Worm (Caenorhabditis elegans): ENCODE measurements around the gene srd-20.

srd-20 gene

ce11 chrV:6055289-6055688 lies at the start of gene srd-20:
TSS of gene srd-20 (plus strand) at chrV:6055589.
- TF ChIP-seq ceh-19 (GFP tag; optimal IDR thresholded peaks at IDR 0.05) (no peak), tbx-2 (tag; optimal IDR thresholded peaks at IDR 0.05) (no peak), hlh-15 (tag; optimal IDR thresholded peaks at IDR 0.05) (no peak), madf-2 (tag; optimal IDR thresholded peaks at IDR 0.05) (no peak), T23F11.4 (GFP tag; optimal IDR thresholded peaks at IDR 0.05) (no peak), unc-42 (tag; optimal IDR thresholded peaks at IDR 0.05) (no peak), sdc-2 (tag; optimal IDR thresholded peaks at IDR 0.05) (no peak), ahr-1 (tag; optimal IDR thresholded peaks at IDR 0.05) (no peak), tbx-7 (tag; optimal IDR thresholded peaks at IDR 0.05) (no peak), ceh-24 (tag; optimal IDR thresholded peaks at IDR 0.05) (no peak), ceh-2 (tag; optimal IDR thresholded peaks at IDR 0.05) (no peak), unc-3 (GFP tag; conservative IDR thresholded peaks at IDR 0.05) (no peak), unc-3 (tag; optimal IDR thresholded peaks at IDR 0.05) (no peak), ref-2 (tag; optimal IDR thresholded peaks at IDR 0.05) (no peak), lim-6 (tag; optimal IDR thresholded peaks at IDR 0.05) (no peak), C38D4.7 (GFP tag; optimal IDR thresholded peaks at IDR 0.05) (no peak), ceh-9 (tag; optimal IDR thresholded peaks at IDR 0.05) (no peak), K09A11.1 (tag; optimal IDR thresholded peaks at IDR 0.05; ENCODE audit: insufficient read depth) (no peak)

- no peak for TF ChIP-seq lim-6 (tag; optimal IDR thresholded peaks at IDR 0.05)
- TF ChIP-seq ceh-18 (tag; optimal IDR thresholded peaks at IDR 0.05): no peak
- no peak for TF ChIP-seq ets-4 (tag; optimal IDR thresholded peaks at IDR 0.05)
- TF ChIP-seq dmd-4 (tag; optimal IDR thresholded peaks at IDR 0.05; ENCODE audit: borderline replicate concordance): no peak
- no peak for TF ChIP-seq pat-9 (tag; optimal IDR thresholded peaks at IDR 0.05)
- TF ChIP-seq ceh-19 (GFP tag; optimal IDR thresholded peaks at IDR 0.05): no peak
- TF ChIP-seq ceh-2 (tag; optimal IDR thresholded peaks at IDR 0.05): no peak
- no peak for TF ChIP-seq sox-2 (GFP tag; IDR thresholded peaks at IDR 0.05)
These were observed 47.5 kb upstream of the srd-20 start for ce11 chrV:6007927-6008326.

- TF ChIP-seq T23F11.4 (GFP tag; optimal IDR thresholded peaks at IDR 0.05) (no peak), ttx-3 (tag; optimal IDR thresholded peaks at IDR 0.05) (no peak), C08G9.2 (tag; optimal IDR thresholded peaks at IDR 0.05) (no peak), C38D4.7 (GFP tag; optimal IDR thresholded peaks at IDR 0.05) (no peak), ceh-30 (tag; optimal IDR thresholded peaks at IDR 0.05) (no peak), pha-4 (tag; optimal IDR thresholded peaks at IDR 0.05) (no peak), ceh-45 (GFP tag; IDR thresholded peaks at IDR 0.05) (no peak), pax-1 (tag; optimal IDR thresholded peaks at IDR 0.05) (no peak), sox-2 (GFP tag; IDR thresholded peaks at IDR 0.05) (no peak), ceh-24 (tag; optimal IDR thresholded peaks at IDR 0.05) (no peak), ceh-34 (tag; optimal IDR thresholded peaks at IDR 0.05) (no peak), ceh-14 (tag; optimal IDR thresholded peaks at IDR 0.05) (no peak)
These were observed 44.7 kb upstream of the srd-20 start for ce11 chrV:6010642-6011041.

ce11 chrV:6012401-6012800 lies 43.0 kb upstream of the srd-20 start:
- TF ChIP-seq ceh-14 (tag; optimal IDR thresholded peaks at IDR 0.05): no peak
- TF ChIP-seq pqm-1 (tag; optimal IDR thresholded peaks at IDR 0.05): no peak
- no peak for TF ChIP-seq ahr-1 (tag; optimal IDR thresholded peaks at IDR 0.05)
- TF ChIP-seq C08G9.2 (tag; optimal IDR thresholded peaks at IDR 0.05): no peak
- TF ChIP-seq dmd-4 (tag; optimal IDR thresholded peaks at IDR 0.05; ENCODE audit: borderline replicate concordance): no peak
- no peak for TF ChIP-seq ceh-18 (tag; optimal IDR thresholded peaks at IDR 0.05)
- TF ChIP-seq ceh-45 (GFP tag; IDR thresholded peaks at IDR 0.05): no peak
- no peak for TF ChIP-seq gmeb-2 (tag; optimal IDR thresholded peaks at IDR 0.05)
- no peak for TF ChIP-seq unc-3 (GFP tag; conservative IDR thresholded peaks at IDR 0.05)
- TF ChIP-seq unc-3 (tag; optimal IDR thresholded peaks at IDR 0.05): no peak
- no peak for TF ChIP-seq nhr-11 (tag; optimal IDR thresholded peaks at IDR 0.05)
- no peak for TF ChIP-seq F13H6.1 (tag; optimal IDR thresholded peaks at IDR 0.05)
- TF ChIP-seq ref-2 (tag; optimal IDR thresholded peaks at IDR 0.05): no peak
- no peak for TF ChIP-seq ceh-6 (GFP tag; optimal IDR thresholded peaks at IDR 0.05)
- TF ChIP-seq zip-5 (tag; optimal IDR thresholded peaks at IDR 0.05): no peak
- no peak for TF ChIP-seq pax-1 (tag; optimal IDR thresholded peaks at IDR 0.05)
- no peak for TF ChIP-seq T23F11.4 (GFP tag; optimal IDR thresholded peaks at IDR 0.05)
- TF ChIP-seq rnt-1 (tag; optimal IDR thresholded peaks at IDR 0.05): no peak
- no peak for TF ChIP-seq ceh-19 (GFP tag; optimal IDR thresholded peaks at IDR 0.05)

Data from whole organism, late embryonic.